Worm (Caenorhabditis elegans): ENCODE data around the gene F49F1.12.

DNA sequence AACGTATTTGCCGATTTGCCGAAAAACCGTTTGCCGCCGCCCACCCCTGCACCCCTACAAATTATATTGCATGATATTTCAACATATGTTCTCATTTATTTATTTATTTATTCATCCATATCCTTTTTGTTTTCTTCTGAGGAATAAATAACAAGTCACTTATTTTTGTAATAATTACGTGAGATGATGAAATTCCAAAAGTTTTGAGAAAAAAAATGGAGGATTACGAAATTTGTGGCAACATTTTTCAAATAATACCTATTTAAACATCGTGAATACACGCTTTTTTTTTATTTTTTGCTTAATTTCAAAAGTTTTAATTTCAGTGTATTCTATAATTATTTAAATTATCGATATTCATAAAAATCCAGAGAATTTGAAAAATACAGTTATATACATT is 45.9 kb downstream of the F49F1.12 start:
- TF ChIP-seq pha-4 (tag; optimal IDR thresholded peaks at IDR 0.05) (no peak), gei-17 (GFP tag; optimal IDR thresholded peaks at IDR 0.05) (no peak), Y95B8A.8 (GFP tag; IDR thresholded peaks at IDR 0.05) (no peak), attf-6 (GFP tag; IDR thresholded peaks at IDR 0.05) (no peak), rec-8 (tag; optimal IDR thresholded peaks at IDR 0.05) (no peak), akir-1 (GFP tag; optimal IDR thresholded peaks at IDR 0.05) (no peak), F55B11.4 (tag; optimal IDR thresholded peaks at IDR 0.05; ENCODE audit: borderline replicate concordance, insufficient read depth) (no peak), snpc-4 (GFP tag; optimal IDR thresholded peaks at IDR 0.05) (no peak), snpc-4 (tag; optimal IDR thresholded peaks at IDR 0.05) (no peak), aptf-3 (GFP tag; IDR thresholded peaks at IDR 0.05) (no peak), Y56A3A.18 (GFP tag; IDR thresholded peaks at IDR 0.05) (no peak)

All from whole organism, young adult.